Worm (Caenorhabditis elegans) whole organism, L2 larva: ENCODE measurements around the gene pis-1.

Experiments used
- R02D3.7 ChIP-seq: fragments of 150-350 bp; optimal IDR thresholded peaks from 2 replicates; lab custom pipeline; 2014; ENCODE audit warnings: missing biosample characterization, missing genetic modification characterization
- ama-1 ChIP-seq: fragments of 150-350 bp; optimal IDR thresholded peaks from 2 replicates; lab custom pipeline; 2018; ENCODE audit warnings: inconsistent platforms
- lin-39 ChIP-seq: fragments of 150-350 bp; optimal IDR thresholded peaks from 2 replicates; lab custom pipeline; 2014; ENCODE audit warnings: missing biosample characterization, missing genetic modification reagents, missing genetic modification characterization
- mab-5 ChIP-seq: fragments of 150-350 bp; optimal IDR thresholded peaks from 2 replicates; lab custom pipeline; 2014; ENCODE audit warnings: missing biosample characterization, missing genetic modification characterization
- nhr-25 ChIP-seq: fragments of 150-350 bp; sonication (generic microtip); optimal IDR thresholded peaks from 3 replicates; lab custom pipeline; 2014; ENCODE audit warnings: missing biosample characterization, missing genetic modification characterization
- skn-1 ChIP-seq: sonication (generic microtip); optimal IDR thresholded peaks from 2 replicates; lab custom pipeline; 2017; ENCODE audit warnings: missing biosample characterization, missing genetic modification characterization
- ztf-4 ChIP-seq: fragments of 150-350 bp; optimal IDR thresholded peaks from 2 replicates; lab custom pipeline; 2014; ENCODE audit warnings: missing biosample characterization, missing genetic modification characterization

- TF ChIP-seq skn-1 (no peak), nhr-25 (tag; lab: Kevin White, UChicago) (no peak), lin-39 (no peak), R02D3.7 (no peak), mab-5 (tag; lab: Kevin White, UChicago) (no peak), ztf-4 (tag; lab: Kevin White, UChicago) (no peak), ama-1 (lab: Kevin White, UChicago) (no peak)
Measured at ce11 chrIV:9773441-9773840, 23.0 kb downstream of the pis-1 start.
